Worm (Caenorhabditis elegans) whole organism, mixed stage, embryonic: ENCODE measurements around the gene C46F11.6.
A peak's percentile ranks its signal among the peaks of the same experiment; 100 is the strongest.

Source experiments
- M03D4.4 ChIP-seq: sonication (generic microtip); optimal IDR thresholded peaks from 2 replicates; lab custom pipeline; 2017; ENCODE audit warnings: mild to moderate bottlenecking, missing genetic modification characterization, missing compliant biosample characterization
- bed-3 ChIP-seq: fragments of 200-800 bp; sonication (Bioruptor generic); optimal IDR thresholded peaks from 3 replicates; lab custom pipeline; 2018; ENCODE audit warnings: mild to moderate bottlenecking, missing genetic modification characterization, moderate library complexity, missing compliant biosample characterization
- blmp-1 ChIP-seq: fragments of 150-350 bp; optimal IDR thresholded peaks from 2 replicates; lab custom pipeline; 2014; ENCODE audit warnings: missing biosample characterization, missing genetic modification characterization
- ceh-39 ChIP-seq: fragments of 150-350 bp; optimal IDR thresholded peaks from 2 replicates; lab custom pipeline; 2014; ENCODE audit warnings: missing biosample characterization, missing genetic modification characterization
- ceh-43 ChIP-seq: fragments of 200-800 bp; sonication (Bioruptor generic); optimal IDR thresholded peaks from 2 replicates; lab custom pipeline; 2018; ENCODE audit warnings: mild to moderate bottlenecking, missing genetic modification characterization, moderate library complexity, missing compliant biosample characterization
- ceh-83 ChIP-seq: fragments of 200-800 bp; sonication (Bioruptor generic); optimal IDR thresholded peaks from 2 replicates; lab custom pipeline; 2018; ENCODE audit warnings: mild to moderate bottlenecking, missing genetic modification characterization, missing compliant biosample characterization
- ces-1 ChIP-seq: fragments of 150-350 bp; optimal IDR thresholded peaks from 2 replicates; lab custom pipeline; 2014; ENCODE audit warnings: missing biosample characterization, missing genetic modification reagents, missing genetic modification characterization
- cnd-1 ChIP-seq: fragments of 200-800 bp; sonication (Bioruptor generic); optimal IDR thresholded peaks from 2 replicates; lab custom pipeline; 2018; ENCODE audit warnings: mild to moderate bottlenecking, missing genetic modification characterization, missing compliant biosample characterization
- drap-1 ChIP-seq: fragments of 200-800 bp; sonication (Bioruptor generic); optimal IDR thresholded peaks from 3 replicates; lab custom pipeline; 2018; ENCODE audit warnings: mild to moderate bottlenecking, missing genetic modification characterization, missing compliant biosample characterization
- elt-1 ChIP-seq: sonication (generic microtip); optimal IDR thresholded peaks from 2 replicates; lab custom pipeline; 2017; ENCODE audit warnings: missing genetic modification characterization, mild to moderate bottlenecking, missing compliant biosample characterization, antibody characterized with exemption, moderate library complexity, borderline replicate concordance; ENCODE audit not compliant: insufficient read depth
- elt-3 ChIP-seq: fragments of 150-350 bp; optimal IDR thresholded peaks from 2 replicates; lab custom pipeline; 2014; ENCODE audit warnings: missing biosample characterization, missing genetic modification characterization
- flh-1 ChIP-seq: fragments of 200-800 bp; sonication (Bioruptor generic); optimal IDR thresholded peaks from 2 replicates; lab custom pipeline; 2018; ENCODE audit warnings: mild to moderate bottlenecking, missing genetic modification characterization, moderate library complexity, missing compliant biosample characterization
- ham-2 ChIP-seq: fragments of 200-800 bp; sonication (Bioruptor generic); optimal IDR thresholded peaks from 2 replicates; lab custom pipeline; 2018; ENCODE audit warnings: mild to moderate bottlenecking, missing genetic modification characterization, missing compliant biosample characterization
- hlh-1 ChIP-seq: fragments of 150-350 bp; optimal IDR thresholded peaks from 2 replicates; lab custom pipeline; 2014; ENCODE audit warnings: missing biosample characterization, missing genetic modification reagents, missing genetic modification characterization
- lin-13 ChIP-seq: fragments of 150-350 bp; optimal IDR thresholded peaks from 2 replicates; lab custom pipeline; 2014; ENCODE audit warnings: missing biosample characterization, missing genetic modification characterization
- lin-32 ChIP-seq: fragments of 200-800 bp; sonication (Bioruptor generic); optimal IDR thresholded peaks from 2 replicates; lab custom pipeline; 2018; ENCODE audit warnings: mild to moderate bottlenecking, missing genetic modification characterization, missing compliant biosample characterization
- lsy-2 ChIP-seq: fragments of 150-350 bp; optimal IDR thresholded peaks from 2 replicates; lab custom pipeline; 2014; ENCODE audit warnings: missing biosample characterization, missing genetic modification characterization
- mab-5 ChIP-seq: fragments of 150-350 bp; optimal IDR thresholded peaks from 2 replicates; lab custom pipeline; 2014; ENCODE audit warnings: missing biosample characterization, missing genetic modification characterization
- mep-1 ChIP-seq: fragments of 150-350 bp; optimal IDR thresholded peaks from 2 replicates; lab custom pipeline; 2017; ENCODE audit warnings: missing biosample characterization, missing genetic modification reagents, missing genetic modification characterization, inconsistent platforms
- mls-2 ChIP-seq: sonication (generic microtip); optimal IDR thresholded peaks from 2 replicates; lab custom pipeline; 2016; ENCODE audit warnings: mild to moderate bottlenecking, missing genetic modification characterization, moderate library complexity, missing compliant biosample characterization
- nhr-12 ChIP-seq: fragments of 150-350 bp; optimal IDR thresholded peaks from 2 replicates; lab custom pipeline; 2014; ENCODE audit warnings: missing biosample characterization, missing genetic modification characterization
- nhr-2 ChIP-seq: fragments of 150-350 bp; optimal IDR thresholded peaks from 2 replicates; lab custom pipeline; 2014; ENCODE audit warnings: missing biosample characterization, missing genetic modification characterization
- nhr-237 ChIP-seq: fragments of 150-350 bp; optimal IDR thresholded peaks from 2 replicates; lab custom pipeline; 2014; ENCODE audit warnings: missing biosample characterization, missing genetic modification characterization
- nhr-28 ChIP-seq: fragments of 150-350 bp; optimal IDR thresholded peaks from 2 replicates; lab custom pipeline; 2014; ENCODE audit warnings: missing biosample characterization, missing genetic modification characterization
- nhr-76 ChIP-seq: sonication (generic microtip); optimal IDR thresholded peaks from 2 replicates; lab custom pipeline; 2017; ENCODE audit warnings: missing biosample characterization, missing genetic modification characterization
- pha-4 ChIP-seq: fragments of 150-350 bp; optimal IDR thresholded peaks from 2 replicates; lab custom pipeline; 2018; ENCODE audit warnings: missing biosample characterization, missing genetic modification reagents, missing genetic modification characterization
- sem-2 ChIP-seq: fragments of 200-800 bp; sonication (Bioruptor generic); optimal IDR thresholded peaks from 2 replicates; lab custom pipeline; 2018; ENCODE audit warnings: mild to moderate bottlenecking, missing genetic modification characterization, missing compliant biosample characterization
- snpc-4 ChIP-seq: fragments of 150-350 bp; optimal IDR thresholded peaks from 2 replicates; lab custom pipeline; 2014; ENCODE audit warnings: missing biosample characterization, missing genetic modification characterization
- sptf-1 ChIP-seq: sonication (generic microtip); optimal IDR thresholded peaks from 2 replicates; lab custom pipeline; 2017; ENCODE audit warnings: mild to moderate bottlenecking, missing genetic modification characterization, moderate library complexity, missing compliant biosample characterization
- tbx-8 ChIP-seq: fragments of 200-800 bp; sonication (Bioruptor generic); optimal IDR thresholded peaks from 2 replicates; lab custom pipeline; 2018; ENCODE audit warnings: mild to moderate bottlenecking, missing genetic modification characterization, moderate library complexity, missing compliant biosample characterization
- unc-120 ChIP-seq: sonication (generic microtip); optimal IDR thresholded peaks from 2 replicates; lab custom pipeline; 2017; ENCODE audit warnings: missing genetic modification characterization, missing compliant biosample characterization; ENCODE audit not compliant: poor library complexity, severe bottlenecking
- unc-39 ChIP-seq: fragments of 150-350 bp; optimal IDR thresholded peaks from 2 replicates; lab custom pipeline; 2014; ENCODE audit warnings: missing biosample characterization, missing genetic modification characterization
- unc-62 ChIP-seq: fragments of 150-350 bp; optimal IDR thresholded peaks from 2 replicates; lab custom pipeline; 2014; ENCODE audit warnings: missing biosample characterization, missing genetic modification reagents, missing genetic modification characterization
- zip-8 ChIP-seq: fragments of 150-350 bp; optimal IDR thresholded peaks from 2 replicates; lab custom pipeline; 2014; ENCODE audit warnings: missing biosample characterization, missing genetic modification characterization
- ztf-11 ChIP-seq: fragments of 150-350 bp; optimal IDR thresholded peaks from 2 replicates; lab custom pipeline; 2014; ENCODE audit warnings: missing biosample characterization, missing genetic modification characterization

Gene C46F11.6

ce11 chrIII:3703397-3703796 is 33.2 kb upstream of the C46F11.6 start, which contains the start of gene C14B1.3:
Gene C14B1.3 (plus strand): TSS chrIII:3703564.
- TF ChIP-seq lin-13 (tag; lab: Kevin White, UChicago) (no peak), ces-1 (GFP tag; lab: Kevin White, UChicago) (no peak), lsy-2 (tag; lab: Kevin White, UChicago) (peak; percentile 5), nhr-12 (tag; lab: Kevin White, UChicago) (no peak), ceh-83 (no peak), pha-4 (tag; lab: Kevin White, UChicago) (no peak), tbx-8 (GFP tag; lab: Kevin White, UChicago) (no peak), elt-3 (tag; lab: Kevin White, UChicago) (no peak)

- peak; percentile 18 for TF ChIP-seq M03D4.4 (tag; lab: Kevin White, UChicago)
- TF ChIP-seq sptf-1 (tag; lab: Kevin White, UChicago): peak; percentile 16
- no peak for TF ChIP-seq nhr-12 (tag; lab: Kevin White, UChicago)
- peak; percentile 50 for TF ChIP-seq ham-2
- peak; percentile 63 for TF ChIP-seq nhr-2 (tag; lab: Kevin White, UChicago)
Measured at ce11 chrIII:3701411-3702310, 31.4 kb upstream of the C46F11.6 start, which contains the start of the genes pdi-1 and C14B1.2. Gene pdi-1 (minus strand): TSS chrIII:3701461. Gene C14B1.2 (plus strand): TSS chrIII:3702260.

- TF ChIP-seq ces-1 (GFP tag; lab: Kevin White, UChicago) (no peak), lsy-2 (tag; lab: Kevin White, UChicago) (no peak), elt-1 (tag; lab: Kevin White, UChicago) (no peak)
Measured at ce11 chrIII:3699275-3699674, 29.0 kb upstream of the C46F11.6 start, which contains the start of gene cyn-9. Gene cyn-9 (minus strand): TSS chrIII:3699640.

- TF ChIP-seq nhr-2 (tag; lab: Kevin White, UChicago): no peak
- TF ChIP-seq snpc-4 (tag; lab: Kevin White, UChicago): no peak
- no peak for TF ChIP-seq unc-62 (GFP tag; lab: Kevin White, UChicago)
- TF ChIP-seq nhr-12 (tag; lab: Kevin White, UChicago): no peak
- TF ChIP-seq tbx-8 (GFP tag; lab: Kevin White, UChicago): no peak
- TF ChIP-seq nhr-76 (tag; lab: Kevin White, UChicago): no peak
- TF ChIP-seq pha-4 (tag; lab: Kevin White, UChicago): no peak
- no peak for TF ChIP-seq ztf-11 (tag; lab: Kevin White, UChicago)
- no peak for TF ChIP-seq unc-120
- TF ChIP-seq ceh-43: no peak
- no peak for TF ChIP-seq nhr-237
- TF ChIP-seq drap-1 (GFP tag; lab: Kevin White, UChicago): no peak
- TF ChIP-seq unc-39 (tag; lab: Kevin White, UChicago): no peak
- no peak for TF ChIP-seq mab-5
- no peak for TF ChIP-seq lsy-2 (tag; lab: Kevin White, UChicago)
- TF ChIP-seq lin-32 (GFP tag; lab: Kevin White, UChicago): no peak
- no peak for TF ChIP-seq mep-1 (tag; lab: Kevin White, UChicago)
- no peak for TF ChIP-seq cnd-1 (tag; lab: Kevin White, UChicago)
- TF ChIP-seq elt-3 (tag; lab: Kevin White, UChicago): no peak
- TF ChIP-seq, all 35 proteins: peak for 0
Measured at ce11 chrIII:3698366-3698765, 28.1 kb upstream of the C46F11.6 start.

- TF ChIP-seq hlh-1 (tag; lab: Kevin White, UChicago): no peak
- TF ChIP-seq flh-1 (GFP tag; lab: Kevin White, UChicago): no peak
- no peak for TF ChIP-seq unc-39 (tag; lab: Kevin White, UChicago)
- TF ChIP-seq ceh-83: no peak
- no peak for TF ChIP-seq zip-8 (tag; lab: Kevin White, UChicago)
- no peak for TF ChIP-seq ham-2
- no peak for TF ChIP-seq cnd-1 (tag; lab: Kevin White, UChicago)
- no peak for TF ChIP-seq sem-2
- TF ChIP-seq snpc-4 (tag; lab: Kevin White, UChicago): no peak
- no peak for TF ChIP-seq lin-32 (GFP tag; lab: Kevin White, UChicago)
- TF ChIP-seq bed-3 (GFP tag; lab: Kevin White, UChicago): no peak
- no peak for TF ChIP-seq blmp-1 (tag; lab: Kevin White, UChicago)
- no peak for TF ChIP-seq nhr-2 (tag; lab: Kevin White, UChicago)
- no peak for TF ChIP-seq ceh-43
- TF ChIP-seq drap-1 (GFP tag; lab: Kevin White, UChicago): no peak
- TF ChIP-seq ztf-11 (tag; lab: Kevin White, UChicago): no peak
- no peak for TF ChIP-seq mls-2 (tag; lab: Kevin White, UChicago)
- no peak for TF ChIP-seq nhr-237
- TF ChIP-seq ceh-39 (tag; lab: Kevin White, UChicago): no peak
- TF ChIP-seq nhr-28: no peak
Measured at ce11 chrIII:3694572-3694971, 24.3 kb upstream of the C46F11.6 start, which contains the start of gene npr-15. Gene npr-15 (minus strand): TSS chrIII:3694672.
